Fruit fly (Drosophila melanogaster) whole organism, prepupa: ENCODE measurements around the gene CG6712.
A peak's percentile ranks its signal among the peaks of the same experiment; 100 is the strongest.

Experiments
- CG11294 ChIP-seq: fragments of 200-800 bp; sonication (Bioruptor generic); IDR thresholded peaks from 2 replicates; pipeline ENCODE4 v1.3.6; 2022; ENCODE audit warnings: missing biosample characterization, missing genetic modification characterization
- CG11762 ChIP-seq: fragments of 200-800 bp; sonication (Bioruptor generic); optimal IDR thresholded peaks from 3 replicates; lab custom pipeline; 2016; ENCODE audit warnings: missing biosample characterization, missing genetic modification characterization; ENCODE audit not compliant: insufficient read depth
- CG15336 ChIP-seq: fragments of 200-800 bp; sonication (Bioruptor generic); IDR thresholded peaks from 2 replicates; pipeline ENCODE4 v1.3.6; 2022; ENCODE audit warnings: missing biosample characterization, missing genetic modification characterization
- CG1621 ChIP-seq: fragments of 200-800 bp; sonication (Bioruptor generic); optimal IDR thresholded peaks from 3 replicates; lab custom pipeline; 2018; ENCODE audit warnings: missing biosample characterization, mild to moderate bottlenecking, missing genetic modification characterization
- CG16779 ChIP-seq: fragments of 200-800 bp; sonication (Bioruptor generic); optimal IDR thresholded peaks from 3 replicates; lab custom pipeline; 2017; ENCODE audit warnings: missing biosample characterization, mild to moderate bottlenecking, missing genetic modification characterization
- CG3032 ChIP-seq: fragments of 200-800 bp; optimal IDR thresholded peaks from 2 replicates; lab custom pipeline; 2019; ENCODE audit warnings: missing biosample characterization, mild to moderate bottlenecking, missing genetic modification characterization, moderate library complexity
- CG31627 ChIP-seq: fragments of 200-800 bp; sonication (Bioruptor generic); optimal IDR thresholded peaks from 3 replicates; lab custom pipeline; 2016; ENCODE audit warnings: missing biosample characterization, missing genetic modification characterization
- CG34406 ChIP-seq: fragments of 200-800 bp; sonication (Bioruptor generic); optimal IDR thresholded peaks from 3 replicates; lab custom pipeline; 2016; ENCODE audit warnings: missing biosample characterization, missing genetic modification characterization
- CG3919 ChIP-seq: fragments of 200-800 bp; sonication (Bioruptor generic); optimal IDR thresholded peaks from 3 replicates; lab custom pipeline; 2016; ENCODE audit warnings: missing biosample characterization, missing genetic modification characterization
- CG4318 ChIP-seq: fragments of 200-800 bp; sonication (Bioruptor generic); optimal IDR thresholded peaks from 3 replicates; lab custom pipeline; 2017; ENCODE audit warnings: missing biosample characterization, mild to moderate bottlenecking, missing genetic modification characterization
- CG6792 ChIP-seq: fragments of 200-800 bp; sonication (Bioruptor generic); optimal IDR thresholded peaks from 3 replicates; lab custom pipeline; 2016; ENCODE audit warnings: missing biosample characterization, missing genetic modification characterization
- CG6854 ChIP-seq: fragments of 200-800 bp; sonication (Bioruptor generic); optimal IDR thresholded peaks from 2 replicates; lab custom pipeline; 2017; ENCODE audit warnings: missing biosample characterization, mild to moderate bottlenecking, missing genetic modification characterization
- CG8119 ChIP-seq: fragments of 200-800 bp; sonication (Bioruptor generic); IDR thresholded peaks from 3 replicates; pipeline ENCODE4 v1.3.6; 2022; ENCODE audit warnings: missing biosample characterization, missing genetic modification characterization
- CG8632 ChIP-seq: fragments of 200-800 bp; sonication (Bioruptor generic); optimal IDR thresholded peaks from 3 replicates; lab custom pipeline; 2016; ENCODE audit warnings: missing biosample characterization, missing genetic modification characterization
- CG9139 ChIP-seq: fragments of 200-800 bp; sonication (Bioruptor generic); optimal IDR thresholded peaks from 3 replicates; lab custom pipeline; 2017; ENCODE audit warnings: missing biosample characterization, mild to moderate bottlenecking, missing genetic modification characterization
- Eip75B ChIP-seq: fragments of 200-800 bp; sonication (Bioruptor generic); optimal IDR thresholded peaks from 3 replicates; lab custom pipeline; 2016; ENCODE audit warnings: missing biosample characterization, missing genetic modification characterization
- Eip78C ChIP-seq: fragments of 200-800 bp; sonication (Bioruptor generic); peaks from one replicate; lab custom pipeline; 2016; ENCODE audit warnings: missing biosample characterization, missing genetic modification characterization
- Ets21C ChIP-seq: fragments of 200-800 bp; sonication (Bioruptor generic); optimal IDR thresholded peaks from 3 replicates; lab custom pipeline; 2016; ENCODE audit warnings: missing biosample characterization, missing genetic modification characterization
- Ets96B ChIP-seq: fragments of 200-800 bp; optimal IDR thresholded peaks from 2 replicates; lab custom pipeline; 2019; ENCODE audit warnings: missing biosample characterization, mild to moderate bottlenecking, missing genetic modification characterization, moderate library complexity
- Gug ChIP-seq: fragments of 200-800 bp; sonication (Bioruptor generic); IDR thresholded peaks from 2 replicates; pipeline ENCODE4 v1.3.6; 2022; ENCODE audit warnings: missing biosample characterization, missing genetic modification characterization
- Lpt ChIP-seq: fragments of 200-800 bp; sonication (Bioruptor generic); optimal IDR thresholded peaks from 3 replicates; lab custom pipeline; 2016; ENCODE audit warnings: missing biosample characterization, missing genetic modification characterization
- OdsH ChIP-seq: fragments of 200-800 bp; sonication (Bioruptor generic); optimal IDR thresholded peaks from 3 replicates; lab custom pipeline; 2016; ENCODE audit warnings: missing biosample characterization, missing genetic modification characterization
- Sox102F ChIP-seq: fragments of 200-800 bp; sonication (Bioruptor generic); optimal IDR thresholded peaks from 2 replicates; lab custom pipeline; 2016; ENCODE audit warnings: missing biosample characterization, mild to moderate bottlenecking, missing genetic modification characterization
- Sox14 ChIP-seq: fragments of 200-800 bp; sonication (Bioruptor generic); optimal IDR thresholded peaks from 3 replicates; lab custom pipeline; 2016; ENCODE audit warnings: missing biosample characterization, missing genetic modification characterization
- achi ChIP-seq: fragments of 200-800 bp; sonication (Bioruptor generic); optimal IDR thresholded peaks from 3 replicates; lab custom pipeline; 2016; ENCODE audit warnings: missing biosample characterization, missing genetic modification characterization
- acj6 ChIP-seq: fragments of 200-800 bp; sonication (Bioruptor generic); optimal IDR thresholded peaks from 3 replicates; lab custom pipeline; 2016; ENCODE audit warnings: missing biosample characterization, missing genetic modification characterization
- cyc ChIP-seq: fragments of 200-800 bp; sonication (Bioruptor generic); optimal IDR thresholded peaks from 3 replicates; lab custom pipeline; 2016; ENCODE audit warnings: missing biosample characterization, missing genetic modification characterization
- dac ChIP-seq: fragments of 200-800 bp; sonication (Bioruptor generic); optimal IDR thresholded peaks from 2 replicates; lab custom pipeline; 2017; ENCODE audit warnings: missing biosample characterization, mild to moderate bottlenecking, missing genetic modification characterization
- dsx ChIP-seq: fragments of 200-800 bp; optimal IDR thresholded peaks from 3 replicates; lab custom pipeline; 2019; ENCODE audit warnings: missing biosample characterization, mild to moderate bottlenecking, missing genetic modification characterization, moderate library complexity; ENCODE audit not compliant: poor library complexity, severe bottlenecking
- eg ChIP-seq: fragments of 200-800 bp; sonication (Bioruptor generic); IDR thresholded peaks from 3 replicates; pipeline ENCODE4 v1.3.6; 2022; ENCODE audit warnings: missing biosample characterization, missing genetic modification characterization
- esn ChIP-seq: fragments of 200-800 bp; sonication (Bioruptor generic); optimal IDR thresholded peaks from 2 replicates; lab custom pipeline; 2016; ENCODE audit warnings: missing biosample characterization, mild to moderate bottlenecking, missing genetic modification characterization, moderate library complexity
- fd59A ChIP-seq: fragments of 200-800 bp; sonication (Bioruptor generic); optimal IDR thresholded peaks from 2 replicates; lab custom pipeline; 2017; ENCODE audit warnings: missing biosample characterization, mild to moderate bottlenecking, missing genetic modification characterization, missing genetic modification reagents
- lz ChIP-seq: fragments of 200-800 bp; sonication (Bioruptor generic); optimal IDR thresholded peaks from 3 replicates; lab custom pipeline; 2016; ENCODE audit warnings: missing biosample characterization, missing genetic modification characterization
- pdm3 ChIP-seq: fragments of 200-800 bp; sonication (Bioruptor generic); optimal IDR thresholded peaks from 3 replicates; lab custom pipeline; 2016; ENCODE audit warnings: missing biosample characterization, missing genetic modification characterization
- ss ChIP-seq, 2 experiments: fragments of 200-800 bp; sonication (Bioruptor generic); optimal IDR thresholded peaks; 2 replicates in 1 of 2; 3 replicates in 1 of 2; lab custom pipeline; 2017 to 2018; ENCODE audit warnings: mild to moderate bottlenecking in 2 of 2, missing biosample characterization in 2 of 2, missing genetic modification characterization in 2 of 2, moderate library complexity in 1 of 2
- topi ChIP-seq: fragments of 200-800 bp; sonication (Bioruptor generic); optimal IDR thresholded peaks from 3 replicates; lab custom pipeline; 2016; ENCODE audit warnings: missing biosample characterization, missing genetic modification characterization

Gene CG6712

dm6 chr2L:12065683-12066386 is 30.5 kb downstream of the CG6712 start (continued):
- TF ChIP-seq CG9139 (peak; percentile 85), Gug (GFP tag; lab: Robert Waterston, UW) (peak; percentile 94), CG11762 (GFP tag; lab: Kevin White, UChicago) (peak; percentile 88), fd59A (peak; percentile 76), achi (GFP tag; lab: Kevin White, UChicago) (peak; percentile 95), topi (GFP tag; lab: Kevin White, UChicago) (peak; percentile 71), eg (peak; percentile 96), CG34406 (GFP tag; lab: Kevin White, UChicago) (peak; percentile 90), OdsH (GFP tag; lab: Kevin White, UChicago) (peak; percentile 95), CG4318 (GFP tag; lab: Kevin White, UChicago) (peak; percentile 99), CG31627 (GFP tag; lab: Kevin White, UChicago) (peak; percentile 36), dsx (peak; percentile 91)

DNA sequence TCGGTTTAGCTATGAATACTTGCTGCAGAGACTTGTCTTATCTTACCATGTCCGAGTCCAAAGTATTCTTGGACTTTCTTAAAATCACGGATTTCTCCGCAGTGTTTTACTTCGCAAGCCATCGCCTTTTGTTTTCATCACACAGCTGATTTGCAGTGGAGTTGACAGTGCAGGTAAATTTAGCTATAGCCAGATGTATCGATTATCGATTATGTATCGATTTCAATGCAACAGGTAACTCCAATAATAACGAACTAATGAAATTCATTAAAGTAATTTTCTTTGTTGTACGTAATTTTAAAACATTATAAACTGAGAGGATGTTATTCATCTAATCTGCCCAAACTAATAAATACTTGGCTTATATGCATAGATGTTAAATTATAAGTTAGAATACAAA is 33.3 kb downstream of the CG6712 start, which contains the start of gene Rab3-GAP:
Gene Rab3-GAP, minus strand, starts transcription at position 150 of the 400 bp plus-strand sequence.
- peak; percentile 73 for TF ChIP-seq Eip78C
- TF ChIP-seq acj6 (GFP tag; lab: Kevin White, UChicago): no peak
- TF ChIP-seq achi (GFP tag; lab: Kevin White, UChicago): no peak
- TF ChIP-seq Sox102F (GFP tag; lab: Kevin White, UChicago): no peak
- no peak for TF ChIP-seq Eip75B (GFP tag; lab: Kevin White, UChicago)
- TF ChIP-seq dac (GFP tag; lab: Kevin White, UChicago): no peak
- TF ChIP-seq CG16779 (tag; lab: Kevin White, UChicago): no peak
- TF ChIP-seq cyc (GFP tag; lab: Kevin White, UChicago): no peak
- no peak for TF ChIP-seq CG4318 (GFP tag; lab: Kevin White, UChicago)
- TF ChIP-seq Lpt (GFP tag; lab: Kevin White, UChicago): no peak
- peak; percentile 35 for TF ChIP-seq lz (GFP tag; lab: Kevin White, UChicago)
- TF ChIP-seq pdm3 (GFP tag; lab: Kevin White, UChicago): no peak
- TF ChIP-seq CG34406 (GFP tag; lab: Kevin White, UChicago): no peak
- no peak for TF ChIP-seq CG3919 (GFP tag; lab: Kevin White, UChicago)
- no peak for TF ChIP-seq CG11294
- TF ChIP-seq eg: peak; percentile 50; the same call in 1 of the 3 replicates
- TF ChIP-seq Ets21C (GFP tag; lab: Kevin White, UChicago): peak; percentile 0
- TF ChIP-seq CG8119 (GFP tag; lab: Robert Waterston, UW): peak; percentile 22; the same call in 1 of the 3 replicates
- TF ChIP-seq CG8632 (GFP tag; lab: Kevin White, UChicago): no peak
- TF ChIP-seq fd59A: no peak
- peak; percentile 70 for TF ChIP-seq esn (GFP tag; lab: Kevin White, UChicago)
- peak; percentile 15 for TF ChIP-seq CG3032 (tag; lab: Kevin White, UChicago)
- peak; percentile 62 for TF ChIP-seq Sox14 (GFP tag; lab: Kevin White, UChicago)
- TF ChIP-seq ss (GFP tag; optimal IDR thresholded peaks at IDR 0.05; lab: Kevin White, UChicago): no peak
- peak; percentile 40 for TF ChIP-seq CG6854
- no peak for TF ChIP-seq CG1621
- peak; percentile 30 for TF ChIP-seq CG31627 (GFP tag; lab: Kevin White, UChicago)
- no peak for TF ChIP-seq Ets96B
- TF ChIP-seq, all 60 proteins: peak for 10

dm6 chr2L:12055837-12056388 is 40.4 kb downstream of the CG6712 start, which contains the start of the genes JhI-21, RpL7-like and CG34164:
TSS of gene JhI-21 (minus strand) at chr2L:12056042.
TSS of gene RpL7-like (plus strand) at chr2L:12056326.
TSS of gene CG34164 (plus strand) at chr2L:12056348.
- TF ChIP-seq esn (GFP tag; lab: Kevin White, UChicago) (peak; percentile 40), Eip78C (peak; percentile 77), CG15336 (GFP tag; lab: Robert Waterston, UW) (peak; percentile 50; the same call in 1 of the 2 replicates), achi (GFP tag; lab: Kevin White, UChicago) (peak; percentile 44), CG6792 (peak; percentile 1), CG9139 (no peak), pdm3 (GFP tag; lab: Kevin White, UChicago) (no peak), CG16779 (tag; lab: Kevin White, UChicago) (peak; percentile 61), CG6854 (peak; percentile 61), CG8119 (GFP tag; lab: Robert Waterston, UW) (peak; percentile 49; the same call in 2 of the 3 replicates)
